Worm (Caenorhabditis elegans): ENCODE data around the gene dod-20.

- no peak for TF ChIP-seq pqm-1 (tag; optimal IDR thresholded peaks at IDR 0.05)
- no peak for TF ChIP-seq elt-2 (tag; optimal IDR thresholded peaks at IDR 0.05)
- TF ChIP-seq dve-1 (tag; optimal IDR thresholded peaks at IDR 0.05) = no peak
- no peak for TF ChIP-seq F13H6.1 (tag; optimal IDR thresholded peaks at IDR 0.05)
- TF ChIP-seq tbx-7 (tag; optimal IDR thresholded peaks at IDR 0.05) = no peak
- TF ChIP-seq fkh-10 (GFP tag; optimal IDR thresholded peaks at IDR 0.05) = no peak
Observed at ce11 chrV:443193-443592, 21.0 kb downstream of the dod-20 start, which contains the start of gene srh-33.

Measured in whole organism, late embryonic.